Worm (Caenorhabditis elegans) whole organism, L1 larva: ENCODE measurements around the gene srg-20.

ENCODE experiments used
- aha-1 ChIP-seq: fragments of 150-350 bp; optimal IDR thresholded peaks from 2 replicates; lab custom pipeline; 2014; ENCODE audit warnings: missing biosample characterization, missing genetic modification characterization
- aly-2 ChIP-seq: fragments of 150-350 bp; optimal IDR thresholded peaks from 2 replicates; lab custom pipeline; 2014; ENCODE audit warnings: missing biosample characterization, missing genetic modification characterization
- ama-1 ChIP-seq: fragments of 150-350 bp; optimal IDR thresholded peaks from 2 replicates; lab custom pipeline; 2014
- blmp-1 ChIP-seq: fragments of 150-350 bp; optimal IDR thresholded peaks from 2 replicates; lab custom pipeline; 2014; ENCODE audit warnings: missing biosample characterization, missing genetic modification characterization
- ceh-82 ChIP-seq, 3 experiments: fragments of 150-350 bp in 1 of 3; sonication (generic microtip) in 2 of 3; optimal IDR thresholded peaks; 2 replicates each; lab custom pipeline; 2014 to 2017; ENCODE audit warnings: missing biosample characterization in 3 of 3, missing genetic modification characterization in 3 of 3
- ceh-88 ChIP-seq: fragments of 200-800 bp; sonication (Bioruptor generic); IDR thresholded peaks from 2 replicates; pipeline ENCODE4 v1.3.6; 2022; ENCODE audit warnings: missing genetic modification characterization, missing compliant biosample characterization
- dpl-1 ChIP-seq, 3 experiments: fragments of 150-350 bp in 2 of 3; sonication (generic microtip) in 1 of 3; optimal IDR thresholded peaks; 2 replicates each; lab custom pipeline; 2014 to 2017; ENCODE audit warnings: missing biosample characterization in 3 of 3, missing genetic modification characterization in 3 of 3, missing genetic modification reagents in 3 of 3
- dsc-1 ChIP-seq: sonication (generic microtip); optimal IDR thresholded peaks from 2 replicates; lab custom pipeline; 2016; ENCODE audit warnings: mild to moderate bottlenecking, missing genetic modification characterization, missing compliant biosample characterization
- efl-1 ChIP-seq, 4 experiments: fragments of 150-350 bp; optimal IDR thresholded peaks in 3 of 4; peaks in 1 of 4; 1 replicate in 1 of 4; 2 replicates in 3 of 4; lab custom pipeline; 2014; ENCODE audit warnings: missing biosample characterization in 2 of 4, missing genetic modification characterization in 2 of 4, missing genetic modification reagents in 2 of 4
- egl-13 ChIP-seq: sonication (generic microtip); optimal IDR thresholded peaks from 2 replicates; lab custom pipeline; 2016; ENCODE audit warnings: missing genotype, missing genetic modification reagents, missing genetic modification characterization, missing compliant biosample characterization
- egl-27 ChIP-seq, 2 experiments: fragments of 150-350 bp in 1 of 2; sonication (generic microtip); optimal IDR thresholded peaks; 3 replicates each; lab custom pipeline; 2017 to 2018; ENCODE audit warnings: missing biosample characterization in 2 of 2, missing genetic modification characterization in 2 of 2, missing genetic modification reagents in 2 of 2
- elt-2 ChIP-seq: sonication (generic microtip); optimal IDR thresholded peaks from 2 replicates; lab custom pipeline; 2016; ENCODE audit warnings: missing genetic modification characterization, mild to moderate bottlenecking, inconsistent platforms, missing compliant biosample characterization, missing genetic modification reagents
- elt-3 ChIP-seq, 6 experiments: fragments of 150-350 bp in 1 of 6; sonication (generic microtip); optimal IDR thresholded peaks; 2 replicates each; lab custom pipeline; 2017 to 2018; ENCODE audit warnings: missing biosample characterization in 6 of 6, missing genetic modification characterization in 6 of 6, inconsistent platforms in 1 of 6
- ets-5 ChIP-seq: fragments of 200-800 bp; sonication (Bioruptor generic); IDR thresholded peaks from 2 replicates; pipeline ENCODE4 v1.3.6; 2022; ENCODE audit warnings: missing genetic modification characterization, missing compliant biosample characterization
- fos-1 ChIP-seq: fragments of 150-350 bp; optimal IDR thresholded peaks from 2 replicates; lab custom pipeline; 2014; ENCODE audit warnings: missing biosample characterization, missing genetic modification characterization
- irx-1 ChIP-seq: sonication (generic microtip); optimal IDR thresholded peaks from 2 replicates; lab custom pipeline; 2016; ENCODE audit warnings: missing genetic modification characterization, missing compliant biosample characterization
- jun-1 ChIP-seq: fragments of 150-350 bp; optimal IDR thresholded peaks from 2 replicates; lab custom pipeline; 2014; ENCODE audit warnings: missing biosample characterization, missing genetic modification reagents, missing genetic modification characterization
- lin-14 ChIP-seq: fragments of 200-800 bp; sonication (Bioruptor generic); optimal IDR thresholded peaks from 2 replicates; lab custom pipeline; 2018; ENCODE audit warnings: mild to moderate bottlenecking, missing genetic modification characterization, moderate library complexity, missing compliant biosample characterization
- lin-35 ChIP-seq, 2 experiments: fragments of 150-350 bp; optimal IDR thresholded peaks; 2 replicates each; lab custom pipeline; 2014; ENCODE audit warnings: missing biosample characterization in 2 of 2, missing genetic modification characterization in 2 of 2, missing genetic modification reagents in 2 of 2
- lin-39 ChIP-seq: fragments of 150-350 bp; optimal IDR thresholded peaks from 2 replicates; lab custom pipeline; 2014; ENCODE audit warnings: missing biosample characterization, missing genetic modification reagents, missing genetic modification characterization
- lir-3 ChIP-seq: sonication (generic microtip); optimal IDR thresholded peaks from 2 replicates; lab custom pipeline; 2016; ENCODE audit warnings: mild to moderate bottlenecking, missing genetic modification characterization, moderate library complexity, missing compliant biosample characterization; ENCODE audit not compliant: poor library complexity
- mdl-1 ChIP-seq, 2 experiments: fragments of 150-350 bp; optimal IDR thresholded peaks; 2 replicates each; lab custom pipeline; 2014 to 2017; ENCODE audit warnings: missing biosample characterization in 2 of 2, missing genetic modification characterization in 2 of 2, inconsistent platforms in 1 of 2
- mef-2 ChIP-seq: fragments of 150-350 bp; optimal IDR thresholded peaks from 2 replicates; lab custom pipeline; 2014; ENCODE audit warnings: missing biosample characterization, missing genetic modification characterization
- nhr-19 ChIP-seq: fragments of 200-800 bp; sonication (Bioruptor generic); conservative IDR thresholded peaks from 2 replicates; pipeline ENCODE4 v1.3.6; 2022; ENCODE audit warnings: missing genetic modification characterization, missing compliant biosample characterization
- nhr-237 ChIP-seq: fragments of 150-350 bp; optimal IDR thresholded peaks from 2 replicates; lab custom pipeline; 2014; ENCODE audit warnings: missing biosample characterization, missing genetic modification characterization
- nhr-28 ChIP-seq: fragments of 150-350 bp; optimal IDR thresholded peaks from 2 replicates; lab custom pipeline; 2014; ENCODE audit warnings: missing biosample characterization, missing genetic modification characterization
- nhr-47 ChIP-seq: sonication (generic microtip); optimal IDR thresholded peaks from 2 replicates; lab custom pipeline; 2016; ENCODE audit warnings: mild to moderate bottlenecking, missing genetic modification characterization, moderate library complexity, missing compliant biosample characterization
- nhr-85 ChIP-seq: sonication (generic microtip); peaks from one replicate; lab custom pipeline; 2016; ENCODE audit warnings: missing genetic modification characterization, inconsistent platforms, missing compliant biosample characterization
- nhr-90 ChIP-seq: sonication (generic microtip); optimal IDR thresholded peaks from 2 replicates; lab custom pipeline; 2016; ENCODE audit warnings: mild to moderate bottlenecking, missing genetic modification characterization, missing compliant biosample characterization; ENCODE audit not compliant: poor library complexity
- pag-3 ChIP-seq: sonication (generic microtip); optimal IDR thresholded peaks from 2 replicates; lab custom pipeline; 2017; ENCODE audit warnings: missing genetic modification characterization, mild to moderate bottlenecking, missing compliant biosample characterization, antibody characterized with exemption, borderline replicate concordance; ENCODE audit not compliant: insufficient read depth
- pax-3 ChIP-seq: fragments of 200-800 bp; sonication (Bioruptor generic); optimal IDR thresholded peaks from 2 replicates; lab custom pipeline; 2018; ENCODE audit warnings: mild to moderate bottlenecking, missing genetic modification characterization, moderate library complexity, missing compliant biosample characterization
- pqm-1 ChIP-seq: sonication (generic microtip); optimal IDR thresholded peaks from 3 replicates; lab custom pipeline; 2017; ENCODE audit warnings: missing biosample characterization, missing genetic modification characterization
- rnt-1 ChIP-seq: sonication (generic microtip); optimal IDR thresholded peaks from 2 replicates; lab custom pipeline; 2016; ENCODE audit warnings: mild to moderate bottlenecking, missing genetic modification characterization, moderate library complexity, missing compliant biosample characterization
- skn-1 ChIP-seq: fragments of 150-350 bp; optimal IDR thresholded peaks from 2 replicates; lab custom pipeline; 2014; ENCODE audit warnings: missing biosample characterization, missing genetic modification characterization
- snu-23 ChIP-seq: sonication (generic microtip); optimal IDR thresholded peaks from 2 replicates; lab custom pipeline; 2016; ENCODE audit warnings: missing genetic modification characterization, missing compliant biosample characterization
- sox-4 ChIP-seq: sonication (generic microtip); optimal IDR thresholded peaks from 2 replicates; lab custom pipeline; 2016; ENCODE audit warnings: missing genetic modification characterization, missing compliant biosample characterization
- sptf-1 ChIP-seq: fragments of 150-350 bp; optimal IDR thresholded peaks from 2 replicates; lab custom pipeline; 2014; ENCODE audit warnings: missing biosample characterization, missing genetic modification characterization
- swsn-7 ChIP-seq: sonication (generic microtip); optimal IDR thresholded peaks from 2 replicates; lab custom pipeline; 2016; ENCODE audit warnings: missing genetic modification characterization, missing compliant biosample characterization
- unc-130 ChIP-seq: fragments of 150-350 bp; optimal IDR thresholded peaks from 2 replicates; lab custom pipeline; 2017; ENCODE audit warnings: missing biosample characterization, missing genetic modification characterization, inconsistent platforms
- unc-30 ChIP-seq: sonication (generic microtip); optimal IDR thresholded peaks from 2 replicates; lab custom pipeline; 2017; ENCODE audit warnings: missing biosample characterization, missing genetic modification characterization
- unc-86 ChIP-seq: sonication (generic microtip); optimal IDR thresholded peaks from 2 replicates; lab custom pipeline; 2016; ENCODE audit warnings: missing genetic modification characterization, missing compliant biosample characterization
- ztf-4 ChIP-seq: fragments of 150-350 bp; optimal IDR thresholded peaks from 2 replicates; lab custom pipeline; 2014; ENCODE audit warnings: missing biosample characterization, missing genetic modification characterization

Gene srg-20

DNA sequence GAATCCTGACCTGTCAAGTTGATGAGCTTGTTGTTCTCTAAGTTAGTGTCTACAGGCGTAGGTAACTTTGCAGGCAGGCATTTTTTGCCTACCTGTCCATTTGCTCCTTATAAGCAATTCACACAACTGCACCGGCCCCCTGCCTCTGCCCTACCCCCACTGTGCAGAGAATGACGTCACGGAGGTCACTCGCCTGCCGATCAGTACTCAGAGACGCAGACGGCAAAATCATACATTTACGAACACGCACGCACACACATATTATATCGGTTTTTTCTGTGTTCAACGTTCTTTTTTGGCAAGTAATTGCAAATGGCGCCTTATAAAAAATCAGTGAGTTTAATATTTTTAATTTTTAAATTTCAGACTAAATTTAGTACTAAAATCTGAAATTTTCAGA is 27.0 kb downstream of the srg-20 start, which contains the start of gene duxl-1 (continued):
- TF ChIP-seq lin-39 (tag; lab: Kevin White, UChicago) (no peak), swsn-7 (tag; lab: Kevin White, UChicago) (no peak), pqm-1 (tag; lab: Kevin White, UChicago) (no peak), jun-1 (tag; lab: Kevin White, UChicago) (no peak), nhr-19 (no peak), nhr-90 (peak; percentile 21), ceh-82 (tag; optimal IDR thresholded peaks at IDR 0.05; lab: Kevin White, UChicago) (peak in 1 of 3 experiments; percentile 9), lin-35 (GFP tag; optimal IDR thresholded peaks at IDR 0.05; lab: Kevin White, UChicago) (peak in 1 of 2 experiments; percentile 44), skn-1 (tag; lab: Kevin White, UChicago) (no peak), snu-23 (GFP tag; lab: Kevin White, UChicago) (no peak), nhr-47 (tag; lab: Kevin White, UChicago) (no peak)

DNA sequence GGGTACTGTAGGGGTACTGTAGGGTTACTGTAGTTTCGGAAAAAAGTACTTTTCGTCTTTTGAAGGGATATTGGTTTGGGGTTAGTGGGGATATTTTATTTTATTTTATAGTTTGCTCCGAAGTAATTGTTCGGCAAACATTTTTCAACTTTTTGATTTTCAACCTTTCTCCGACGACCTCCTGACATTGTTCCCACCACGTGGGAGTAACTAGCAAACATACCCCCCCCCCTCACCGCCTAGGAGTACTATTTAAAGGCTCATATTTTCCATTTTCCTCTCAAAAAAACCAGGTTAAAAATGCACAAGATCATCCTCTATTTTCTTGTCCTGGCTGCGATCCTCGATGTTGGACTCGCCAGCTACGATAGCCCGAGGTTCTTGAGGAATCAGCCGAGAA is 29.5 kb downstream of the srg-20 start, which contains the start of gene srlf-29:
TSS of gene srlf-29 (plus strand) at position 301 of the 400 bp plus-strand sequence.
- no peak for TF ChIP-seq aly-2 (tag; lab: Kevin White, UChicago)
- no peak for TF ChIP-seq nhr-90
- TF ChIP-seq unc-30, result no peak
- no peak for TF ChIP-seq fos-1 (tag; lab: Kevin White, UChicago)
- no peak for TF ChIP-seq mef-2
- no peak for TF ChIP-seq swsn-7 (tag; lab: Kevin White, UChicago)
- TF ChIP-seq dsc-1 (tag; lab: Kevin White, UChicago), result no peak

DNA sequence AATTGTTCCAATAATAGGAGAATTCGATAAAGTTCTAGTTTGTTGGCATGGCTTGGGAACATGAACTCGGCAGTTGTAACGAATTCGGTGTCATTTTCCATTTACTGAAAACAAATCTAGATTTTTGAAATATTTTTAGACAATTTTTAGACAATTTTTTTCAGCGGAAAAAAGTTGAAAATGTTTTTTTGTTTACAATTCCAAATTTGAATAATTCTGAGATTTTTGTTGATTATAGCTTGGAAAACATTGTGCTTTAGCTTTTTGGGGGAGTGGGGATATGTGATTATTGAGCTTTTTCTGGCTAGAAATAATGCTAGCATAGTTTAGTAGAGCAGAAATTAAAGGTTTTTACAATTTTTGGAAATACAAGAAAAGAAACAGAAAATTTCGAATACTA is 32.4 kb downstream of the srg-20 start, which contains the start of gene srw-97:
TSS of gene srw-97 (minus strand) at position 101 of the 400 bp plus-strand sequence.
- no peak for TF ChIP-seq pqm-1 (tag; lab: Kevin White, UChicago)
- TF ChIP-seq rnt-1 (tag; lab: Kevin White, UChicago), result no peak
- TF ChIP-seq irx-1, result no peak
- no peak for TF ChIP-seq ama-1 (lab: Kevin White, UChicago)
- no peak for TF ChIP-seq efl-1 (optimal IDR thresholded peaks at IDR 0.05; lab: Kevin White, UChicago)
- TF ChIP-seq efl-1 (GFP tag; optimal IDR thresholded peaks at IDR 0.05 in 1 of 2; lab: Kevin White, UChicago), result no peak
- no peak for TF ChIP-seq nhr-47 (tag; lab: Kevin White, UChicago)
- TF ChIP-seq nhr-85 (tag; lab: Kevin White, UChicago), result no peak
- no peak for TF ChIP-seq sptf-1
- TF ChIP-seq dpl-1 (GFP tag; optimal IDR thresholded peaks at IDR 0.05; lab: Kevin White, UChicago), result no peak
- TF ChIP-seq elt-3 (tag; optimal IDR thresholded peaks at IDR 0.05; lab: Kevin White, UChicago), result no peak
- TF ChIP-seq mdl-1 (tag; optimal IDR thresholded peaks at IDR 0.05; lab: Kevin White, UChicago), result no peak
- TF ChIP-seq egl-27 (tag; optimal IDR thresholded peaks at IDR 0.05; lab: Kevin White, UChicago), result no peak
- TF ChIP-seq jun-1 (tag; lab: Kevin White, UChicago), result no peak
- TF ChIP-seq blmp-1, result no peak

DNA sequence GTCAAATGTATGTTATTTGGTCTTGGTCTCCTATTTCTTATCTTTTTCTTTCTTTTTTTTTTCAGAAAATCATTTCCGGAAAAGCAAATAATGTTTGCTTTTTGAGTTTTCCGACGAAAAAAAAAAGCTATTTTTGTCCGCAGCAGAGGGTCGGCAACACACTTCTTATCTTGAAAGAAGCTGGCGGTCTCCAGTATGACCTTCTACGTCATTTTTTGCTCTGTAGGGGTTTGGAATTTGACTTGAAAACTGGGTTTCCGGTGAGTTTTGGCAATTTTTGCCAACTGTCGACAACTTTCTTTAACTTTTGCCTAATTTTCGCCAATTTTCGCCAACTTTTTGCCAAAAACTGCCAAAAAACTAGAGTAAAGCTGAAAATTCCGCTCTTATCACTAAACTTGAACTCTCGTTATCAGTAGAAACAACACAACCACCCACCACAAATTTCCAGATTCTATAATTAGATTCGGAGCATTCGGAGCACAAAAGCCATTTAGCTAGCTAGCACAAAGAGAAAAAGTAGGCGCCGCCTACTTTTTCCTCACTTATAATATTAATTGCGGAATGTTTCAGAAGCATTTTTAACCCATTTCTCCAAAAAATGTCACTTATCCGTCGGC is 33.9 kb downstream of the srg-20 start, which contains the start of gene nhx-6:
TSS of gene nhx-6 (plus strand) at position 570 of the 620 bp plus-strand sequence.
- TF ChIP-seq aha-1 (no peak), ceh-88 (GFP tag; lab: Robert Waterston, UW) (no peak), elt-2 (tag; lab: Kevin White, UChicago) (peak; percentile 77)

DNA sequence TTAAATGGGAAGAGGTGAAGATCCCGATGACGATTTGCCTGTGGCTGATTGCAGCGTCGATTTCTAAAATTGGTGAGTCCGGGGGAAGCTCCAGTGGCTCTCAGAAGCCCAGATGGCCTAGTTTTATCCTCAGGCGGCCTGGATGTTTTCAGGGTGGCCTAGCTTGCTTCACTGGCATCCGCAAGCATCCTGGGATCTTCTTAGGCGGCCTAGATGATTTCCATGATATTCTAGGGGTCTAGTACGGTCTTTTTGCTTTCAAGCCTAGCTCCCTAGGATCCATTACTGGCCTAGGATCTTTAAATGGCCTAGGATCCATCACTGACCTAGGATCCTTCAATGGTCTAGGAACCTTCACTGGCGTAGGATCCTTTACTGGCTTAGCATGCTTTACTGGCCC is 34.5 kb downstream of the srg-20 start:
- TF ChIP-seq efl-1 (optimal IDR thresholded peaks at IDR 0.05; lab: Kevin White, UChicago) (no peak), efl-1 (GFP tag; optimal IDR thresholded peaks at IDR 0.05 in 1 of 2; lab: Kevin White, UChicago) (peak in 1 of 2 experiments; percentile 23), nhr-237 (tag; lab: Kevin White, UChicago) (no peak)

DNA sequence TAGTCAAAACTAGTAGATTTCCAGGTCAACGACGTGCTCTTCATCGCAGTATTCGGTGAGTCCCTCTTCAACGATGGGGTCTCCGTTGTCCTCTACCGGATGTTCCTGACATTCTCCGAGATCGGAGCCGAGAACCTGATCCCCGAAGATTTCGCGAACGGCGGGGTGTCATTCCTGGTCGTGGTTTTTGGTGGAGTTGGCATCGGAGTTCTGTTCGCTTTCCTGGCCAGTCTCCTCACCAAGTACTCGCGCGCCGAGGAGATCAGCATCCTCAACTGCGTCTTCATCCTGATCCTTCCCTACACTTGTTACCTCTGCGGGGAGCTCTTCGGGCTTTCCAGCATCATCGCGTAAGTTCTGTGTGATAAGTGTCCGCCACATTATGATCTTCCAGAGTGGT is 36.2 kb downstream of the srg-20 start:
- no peak for TF ChIP-seq pag-3
- no peak for TF ChIP-seq snu-23 (GFP tag; lab: Kevin White, UChicago)
- no peak for TF ChIP-seq ets-5 (GFP tag; lab: Robert Waterston, UW)
- TF ChIP-seq unc-86 (tag; lab: Kevin White, UChicago), result no peak
- no peak for TF ChIP-seq nhr-28
- no peak for TF ChIP-seq nhr-90
- no peak for TF ChIP-seq sox-4 (tag; lab: Kevin White, UChicago)
- no peak for TF ChIP-seq lir-3
- no peak for TF ChIP-seq lin-14 (GFP tag; lab: Kevin White, UChicago)
- TF ChIP-seq ztf-4 (tag; lab: Kevin White, UChicago), result no peak
- no peak for TF ChIP-seq pax-3 (tag; lab: Kevin White, UChicago)
- TF ChIP-seq pqm-1 (tag; lab: Kevin White, UChicago), result no peak
- no peak for TF ChIP-seq unc-130 (tag; lab: Kevin White, UChicago)
- TF ChIP-seq egl-13, result no peak
- TF ChIP-seq nhr-19, result no peak
